Worm (Caenorhabditis elegans) whole organism, L2 larva: ENCODE data around the gene F36D4.1.

Experiments used
- aly-2 ChIP-seq: fragments of 150-350 bp; optimal IDR thresholded peaks from 2 replicates; lab custom pipeline; 2014; ENCODE audit warnings: missing biosample characterization, missing genetic modification characterization
- ama-1 ChIP-seq: fragments of 150-350 bp; optimal IDR thresholded peaks from 2 replicates; lab custom pipeline; 2018; ENCODE audit warnings: inconsistent platforms
- egl-27 ChIP-seq: sonication (generic microtip); optimal IDR thresholded peaks from 3 replicates; lab custom pipeline; 2017; ENCODE audit warnings: missing biosample characterization, missing genetic modification reagents, missing genetic modification characterization
- elt-1 ChIP-seq: fragments of 150-350 bp; optimal IDR thresholded peaks from 2 replicates; lab custom pipeline; 2014; ENCODE audit warnings: missing biosample characterization, missing genetic modification characterization
- lin-13 ChIP-seq: fragments of 150-350 bp; optimal IDR thresholded peaks from 2 replicates; lab custom pipeline; 2014; ENCODE audit warnings: missing biosample characterization, missing genetic modification reagents, missing genetic modification characterization
- mab-5 ChIP-seq: fragments of 150-350 bp; optimal IDR thresholded peaks from 2 replicates; lab custom pipeline; 2014; ENCODE audit warnings: missing biosample characterization, missing genetic modification characterization
- nhr-11 ChIP-seq: fragments of 150-350 bp; optimal IDR thresholded peaks from 2 replicates; lab custom pipeline; 2014; ENCODE audit warnings: missing biosample characterization, missing genetic modification characterization
- nhr-6 ChIP-seq: fragments of 150-350 bp; optimal IDR thresholded peaks from 2 replicates; lab custom pipeline; 2014; ENCODE audit warnings: missing biosample characterization, missing genetic modification characterization
- snpc-4 ChIP-seq: fragments of 150-350 bp; optimal IDR thresholded peaks from 2 replicates; lab custom pipeline; 2014; ENCODE audit warnings: missing biosample characterization, missing genetic modification characterization
- unc-62 ChIP-seq: fragments of 150-350 bp; optimal IDR thresholded peaks from 2 replicates; lab custom pipeline; 2014; ENCODE audit warnings: missing biosample characterization, missing genetic modification reagents, missing genetic modification characterization
- ztf-4 ChIP-seq: fragments of 150-350 bp; optimal IDR thresholded peaks from 2 replicates; lab custom pipeline; 2014; ENCODE audit warnings: missing biosample characterization, missing genetic modification characterization

ce11 chrV:9462605-9463004 lies 45.9 kb downstream of the F36D4.1 start, which contains the start of gene F07D3.3:
- TF ChIP-seq egl-27 = no peak
- no peak for TF ChIP-seq aly-2 (tag; lab: Kevin White, UChicago)
- no peak for TF ChIP-seq lin-13 (GFP tag; lab: Kevin White, UChicago)
- no peak for TF ChIP-seq ztf-4
- no peak for TF ChIP-seq mab-5 (tag; lab: Kevin White, UChicago)
- TF ChIP-seq nhr-11 (tag; lab: Kevin White, UChicago) = no peak
- TF ChIP-seq unc-62 (GFP tag; lab: Kevin White, UChicago) = no peak
- no peak for TF ChIP-seq elt-1 (tag; lab: Kevin White, UChicago)
- TF ChIP-seq ama-1 (lab: Kevin White, UChicago) = no peak
- no peak for TF ChIP-seq nhr-6 (tag; lab: Kevin White, UChicago)
- TF ChIP-seq snpc-4 = no peak
